Worm (Caenorhabditis elegans): ENCODE measurements around the gene R09A8.9.

ce11 chrX:12619165-12619564 is 15.4 kb downstream of the R09A8.9 start, which contains the start of gene R09A8.2:
- TF ChIP-seq ces-1 (GFP tag; optimal IDR thresholded peaks at IDR 0.05) (no peak), R02D3.7 (tag; optimal IDR thresholded peaks at IDR 0.05) (no peak), zip-11 (GFP tag; IDR thresholded peaks at IDR 0.05) (no peak), fkh-10 (GFP tag; optimal IDR thresholded peaks at IDR 0.05) (no peak), nhr-11 (tag; optimal IDR thresholded peaks at IDR 0.05) (no peak)
